Worm (Caenorhabditis elegans): ENCODE results near the gene tax-6.

ce11 chrIV:10453001-10453400, 48.4 kb downstream of the tax-6 start, which contains the start of gene F01D4.8:
- TF ChIP-seq unc-130 (tag; optimal IDR thresholded peaks at IDR 0.05) = no peak
- no peak for TF ChIP-seq hlh-4 (tag; optimal IDR thresholded peaks at IDR 0.05)
- no peak for TF ChIP-seq unc-86 (tag; optimal IDR thresholded peaks at IDR 0.05)
- TF ChIP-seq ces-1 (GFP tag; optimal IDR thresholded peaks at IDR 0.05) = no peak
- TF ChIP-seq dsc-1 (tag; optimal IDR thresholded peaks at IDR 0.05) = no peak
- no peak for TF ChIP-seq nhr-12 (tag; optimal IDR thresholded peaks at IDR 0.05)
- TF ChIP-seq skn-1 (tag; optimal IDR thresholded peaks at IDR 0.05) = no peak
- TF ChIP-seq fkh-10 (GFP tag; optimal IDR thresholded peaks at IDR 0.05) = no peak
- TF ChIP-seq unc-62 (GFP tag; optimal IDR thresholded peaks at IDR 0.05) = no peak
- no peak for TF ChIP-seq ztf-4 (tag; optimal IDR thresholded peaks at IDR 0.05)

All from whole organism, L1 larva.